Fruit fly (Drosophila melanogaster) whole organism, embryonic: ENCODE measurements around the gene CG31224.
A peak's percentile ranks its signal among the peaks of the same experiment; 100 is the strongest.

ENCODE experiments used
- CG10267 ChIP-seq: fragments of 200-800 bp; sonication (Bioruptor generic); optimal IDR thresholded peaks from 2 replicates; lab custom pipeline; 2018; ENCODE audit warnings: missing biosample characterization, mild to moderate bottlenecking, missing genetic modification characterization, moderate library complexity
- CG10274 ChIP-seq: fragments of 200-800 bp; sonication (Bioruptor generic); optimal IDR thresholded peaks from 3 replicates; lab custom pipeline; 2017; ENCODE audit warnings: missing biosample characterization, mild to moderate bottlenecking, missing genetic modification characterization
- CG12299 ChIP-seq: fragments of 200-800 bp; sonication (Bioruptor generic); optimal IDR thresholded peaks from 2 replicates; lab custom pipeline; 2018; ENCODE audit warnings: missing biosample characterization, mild to moderate bottlenecking, missing genetic modification characterization
- CG12659 ChIP-seq: fragments of 200-800 bp; sonication (Bioruptor generic); optimal IDR thresholded peaks from 3 replicates; lab custom pipeline; 2017; ENCODE audit warnings: mild to moderate bottlenecking, missing biosample characterization, missing genetic modification reagents, missing genetic modification characterization
- CG13894 ChIP-seq: fragments of 200-800 bp; sonication (Bioruptor generic); optimal IDR thresholded peaks from 3 replicates; lab custom pipeline; 2018; ENCODE audit warnings: missing biosample characterization, mild to moderate bottlenecking, missing genetic modification characterization, moderate library complexity
- CG14667 ChIP-seq: fragments of 200-800 bp; sonication (Bioruptor generic); IDR thresholded peaks from 2 replicates; pipeline ENCODE4 v1.3.6; 2022; ENCODE audit warnings: missing biosample characterization, missing genetic modification characterization
- CG1529 ChIP-seq: fragments of 200-800 bp; sonication (Bioruptor generic); optimal IDR thresholded peaks from 3 replicates; lab custom pipeline; 2018; ENCODE audit warnings: missing biosample characterization, missing genetic modification characterization
- CG15514 ChIP-seq: fragments of 200-800 bp; sonication (Bioruptor generic); optimal IDR thresholded peaks from 3 replicates; lab custom pipeline; 2017; ENCODE audit warnings: missing biosample characterization, missing genetic modification characterization, mild to moderate bottlenecking, moderate library complexity, missing genetic modification reagents
- CG1602 ChIP-seq: fragments of 200-800 bp; sonication (Bioruptor generic); optimal IDR thresholded peaks from 3 replicates; lab custom pipeline; 2016; ENCODE audit warnings: missing biosample characterization, missing genetic modification characterization
- CG16779 ChIP-seq: fragments of 200-800 bp; sonication (Bioruptor generic); IDR thresholded peaks from 2 replicates; pipeline ENCODE4 v1.3.6; 2022; ENCODE audit warnings: missing biosample characterization, missing genetic modification characterization
- CG17359 ChIP-seq: fragments of 200-800 bp; sonication (Bioruptor generic); optimal IDR thresholded peaks from 3 replicates; lab custom pipeline; 2018; ENCODE audit warnings: missing biosample characterization, mild to moderate bottlenecking, missing genetic modification characterization, moderate library complexity
- CG18619 ChIP-seq: fragments of 200-800 bp; sonication (Bioruptor generic); optimal IDR thresholded peaks from 3 replicates; lab custom pipeline; 2017; ENCODE audit warnings: missing biosample characterization, mild to moderate bottlenecking, missing genetic modification characterization
- CG2116 ChIP-seq: fragments of 200-800 bp; sonication (Bioruptor generic); optimal IDR thresholded peaks from 3 replicates; lab custom pipeline; 2018; ENCODE audit warnings: missing biosample characterization, mild to moderate bottlenecking, missing genetic modification characterization
- CG2875 ChIP-seq: fragments of 200-800 bp; sonication (Bioruptor generic); optimal IDR thresholded peaks from 2 replicates; lab custom pipeline; 2017; ENCODE audit warnings: missing biosample characterization, mild to moderate bottlenecking, missing genetic modification characterization, missing genetic modification reagents
- CG32767 ChIP-seq: fragments of 200-800 bp; sonication (Bioruptor generic); IDR thresholded peaks from 2 replicates; pipeline ENCODE4 v1.3.6; 2022; ENCODE audit warnings: missing biosample characterization, missing genetic modification characterization
- CG4617 ChIP-seq: fragments of 200-800 bp; sonication (Bioruptor generic); optimal IDR thresholded peaks from 3 replicates; lab custom pipeline; 2016; ENCODE audit warnings: missing biosample characterization, missing genetic modification characterization, borderline replicate concordance
- CG7745 ChIP-seq: fragments of 200-800 bp; sonication (Bioruptor generic); optimal IDR thresholded peaks from 2 replicates; lab custom pipeline; 2018; ENCODE audit warnings: missing biosample characterization, mild to moderate bottlenecking, missing genetic modification characterization, moderate library complexity
- CG7928 ChIP-seq: fragments of 200-800 bp; sonication (Bioruptor generic); optimal IDR thresholded peaks from 2 replicates; lab custom pipeline; 2017; ENCODE audit warnings: missing biosample characterization, mild to moderate bottlenecking, missing genetic modification characterization
- CG8089 ChIP-seq: fragments of 200-800 bp; sonication (Bioruptor generic); optimal IDR thresholded peaks from 3 replicates; lab custom pipeline; 2016; ENCODE audit warnings: missing biosample characterization, missing genetic modification characterization
- CG9727 ChIP-seq: fragments of 200-800 bp; sonication (Bioruptor generic); optimal IDR thresholded peaks from 3 replicates; lab custom pipeline; 2017; ENCODE audit warnings: missing biosample characterization, mild to moderate bottlenecking, missing genetic modification characterization
- CG9797 ChIP-seq: fragments of 200-800 bp; sonication (Bioruptor generic); optimal IDR thresholded peaks from 3 replicates; lab custom pipeline; 2018; ENCODE audit warnings: missing biosample characterization, mild to moderate bottlenecking, missing genetic modification characterization
- CoRest ChIP-seq: fragments of 200-800 bp; sonication (Bioruptor generic); optimal IDR thresholded peaks from 3 replicates; lab custom pipeline; 2018; ENCODE audit warnings: missing biosample characterization, mild to moderate bottlenecking, missing genetic modification characterization, moderate library complexity
- Deaf1 ChIP-seq: fragments of 200-800 bp; optimal IDR thresholded peaks from 3 replicates; lab custom pipeline; 2019; ENCODE audit warnings: missing biosample characterization, mild to moderate bottlenecking, missing genetic modification characterization, moderate library complexity
- Ets65A ChIP-seq: fragments of 200-800 bp; sonication (Bioruptor generic); peaks from one replicate; lab custom pipeline; 2016; ENCODE audit warnings: missing biosample characterization, missing genetic modification characterization
- Hmx ChIP-seq: fragments of 200-800 bp; sonication (Bioruptor generic); optimal IDR thresholded peaks from 2 replicates; lab custom pipeline; 2016; ENCODE audit warnings: missing biosample characterization, missing genetic modification characterization
- MBD-R2 ChIP-seq: fragments of 200-800 bp; sonication (Bioruptor generic); IDR thresholded peaks from 2 replicates; pipeline ENCODE4 v1.3.6; 2022; ENCODE audit warnings: missing biosample characterization, missing genetic modification characterization
- MESR4 ChIP-seq: fragments of 200-800 bp; sonication (Bioruptor generic); optimal IDR thresholded peaks from 2 replicates; lab custom pipeline; 2018; ENCODE audit warnings: missing biosample characterization, mild to moderate bottlenecking, missing genetic modification characterization, moderate library complexity
- Max ChIP-seq: fragments of 200-800 bp; sonication (Bioruptor generic); optimal IDR thresholded peaks from 2 replicates; lab custom pipeline; 2016; ENCODE audit warnings: missing biosample characterization, mild to moderate bottlenecking, missing genetic modification characterization
- Med ChIP-seq: fragments of 200-800 bp; sonication (Bioruptor generic); peaks from one replicate; lab custom pipeline; 2016; ENCODE audit warnings: missing biosample characterization, missing genetic modification characterization, mild to moderate bottlenecking, inconsistent platforms, moderate library complexity
- NC2β ChIP-seq: fragments of 200-800 bp; sonication (Bioruptor generic); optimal IDR thresholded peaks from 2 replicates; lab custom pipeline; 2016; ENCODE audit warnings: missing biosample characterization, missing genetic modification characterization
- Poxn ChIP-seq: fragments of 200-800 bp; sonication (Bioruptor generic); IDR thresholded peaks from 2 replicates; pipeline ENCODE4 v1.3.6; 2022; ENCODE audit warnings: missing biosample characterization, missing genetic modification characterization
- Sox100B ChIP-seq: fragments of 200-800 bp; sonication (Bioruptor generic); optimal IDR thresholded peaks from 3 replicates; lab custom pipeline; 2018; ENCODE audit warnings: missing biosample characterization, mild to moderate bottlenecking, missing genetic modification characterization
- Sry-δ ChIP-seq: fragments of 200-800 bp; sonication (Bioruptor generic); optimal IDR thresholded peaks from 2 replicates; lab custom pipeline; 2016; ENCODE audit warnings: missing biosample characterization, missing genetic modification characterization
- ab ChIP-seq: fragments of 200-800 bp; sonication (Bioruptor generic); optimal IDR thresholded peaks from 2 replicates; lab custom pipeline; 2016; ENCODE audit warnings: missing biosample characterization, missing genetic modification characterization
- amos ChIP-seq: fragments of 200-800 bp; sonication (Bioruptor generic); IDR thresholded peaks from 2 replicates; pipeline ENCODE4 v1.3.6; 2022; ENCODE audit warnings: missing biosample characterization, missing genetic modification characterization; ENCODE audit not compliant: partially characterized antibody
- ato ChIP-seq: fragments of 200-800 bp; sonication (Bioruptor generic); IDR thresholded peaks from 2 replicates; pipeline ENCODE4 v1.3.6; 2022; ENCODE audit warnings: missing biosample characterization, missing genetic modification characterization; ENCODE audit not compliant: partially characterized antibody
- grau ChIP-seq: fragments of 200-800 bp; optimal IDR thresholded peaks from 3 replicates; lab custom pipeline; 2019; ENCODE audit warnings: missing biosample characterization, mild to moderate bottlenecking, missing genetic modification characterization, moderate library complexity
- hkb ChIP-seq, 2 experiments: fragments of 200-800 bp in 1 of 2; fragments of >200 bp in 1 of 2; sonication (Bioruptor generic) in 1 of 2; IDR thresholded peaks in 1 of 2; optimal IDR thresholded peaks in 1 of 2; 2 replicates each; pipeline versions ENCODE4 v1.3.6 to Lab custom; 2017 to 2022; ENCODE audit warnings: missing biosample characterization in 1 of 2, missing genetic modification characterization in 1 of 2
- inv ChIP-seq: fragments of 200-800 bp; sonication (Bioruptor generic); IDR thresholded peaks from 2 replicates; pipeline ENCODE4 v1.3.6; 2022; ENCODE audit warnings: missing biosample characterization, missing genetic modification characterization; ENCODE audit not compliant: partially characterized antibody
- kah ChIP-seq: fragments of 200-800 bp; sonication (Bioruptor generic); optimal IDR thresholded peaks from 2 replicates; lab custom pipeline; 2018; ENCODE audit warnings: missing biosample characterization, mild to moderate bottlenecking, missing genetic modification characterization
- mam ChIP-seq: fragments of 200-800 bp; sonication (Bioruptor generic); optimal IDR thresholded peaks from 3 replicates; lab custom pipeline; 2016; ENCODE audit warnings: missing biosample characterization, missing genetic modification characterization
- mld ChIP-seq: fragments of 200-800 bp; sonication (Bioruptor generic); IDR thresholded peaks from 3 replicates; pipeline ENCODE4 v1.3.6; 2022; ENCODE audit warnings: missing biosample characterization, missing genetic modification characterization; ENCODE audit not compliant: partially characterized antibody
- pzg ChIP-seq: fragments of 200-800 bp; sonication (Bioruptor generic); optimal IDR thresholded peaks from 3 replicates; lab custom pipeline; 2018; ENCODE audit warnings: missing biosample characterization, mild to moderate bottlenecking, missing genetic modification characterization, moderate library complexity
- salm ChIP-seq: fragments of 200-800 bp; sonication (Bioruptor generic); optimal IDR thresholded peaks from 2 replicates; lab custom pipeline; 2018; ENCODE audit warnings: missing biosample characterization, mild to moderate bottlenecking, missing genetic modification characterization
- sisA ChIP-seq: fragments of 200-800 bp; sonication (Bioruptor generic); IDR thresholded peaks from 2 replicates; pipeline ENCODE4 v1.3.6; 2022; ENCODE audit warnings: missing biosample characterization, missing genetic modification characterization
- sna ChIP-seq: fragments of 200-800 bp; sonication (Bioruptor generic); IDR thresholded peaks from 2 replicates; pipeline ENCODE4 v1.3.6; 2022; ENCODE audit warnings: missing biosample characterization, missing genetic modification characterization; ENCODE audit not compliant: partially characterized antibody
- tap ChIP-seq: fragments of 200-800 bp; optimal IDR thresholded peaks from 3 replicates; lab custom pipeline; 2019; ENCODE audit warnings: missing biosample characterization, mild to moderate bottlenecking, missing genetic modification characterization, moderate library complexity
- tup ChIP-seq: fragments of 200-800 bp; sonication (Bioruptor generic); optimal IDR thresholded peaks from 2 replicates; lab custom pipeline; 2016; ENCODE audit warnings: missing biosample characterization, mild to moderate bottlenecking, missing genetic modification characterization, moderate library complexity

Gene CG31224

DNA sequence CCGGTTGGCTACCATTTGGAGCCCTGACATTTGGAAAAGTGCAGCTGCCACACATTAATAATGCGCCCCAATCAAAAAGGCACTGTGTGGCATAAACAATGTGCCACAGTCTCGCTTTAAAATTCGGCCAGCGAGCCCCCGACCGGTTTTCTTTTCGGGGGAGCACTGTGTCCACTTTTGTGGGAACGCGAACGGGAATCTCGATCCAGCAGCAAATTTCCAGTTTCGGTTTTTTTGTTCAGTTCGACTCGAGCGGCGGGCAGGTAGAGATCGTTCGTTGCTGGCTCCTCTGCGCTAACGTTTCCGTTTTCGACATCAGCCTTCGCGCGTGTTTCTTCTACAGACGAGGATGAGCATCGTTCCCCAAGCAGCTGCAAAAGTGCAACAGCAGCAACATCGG lies 10.0 kb upstream of the CG31224 start, which contains the start of gene CG7702 (continued):
- TF ChIP-seq sisA (GFP tag; lab: Robert Waterston, UW) (no peak), NC2β (GFP tag; lab: Kevin White, UChicago) (no peak), CG13894 (tag; lab: Kevin White, UChicago) (no peak), ab (no peak), CG16779 (no peak), CG10274 (GFP tag; lab: Kevin White, UChicago) (no peak), CG12299 (tag; lab: Kevin White, UChicago) (no peak), CG14667 (no peak), CG8089 (GFP tag; lab: Kevin White, UChicago) (no peak), ato (GFP tag; lab: Robert Waterston, UW) (peak; percentile 36; the same call in 1 of the 2 replicates), CG32767 (GFP tag; lab: Robert Waterston, UW) (no peak), CG2875 (GFP tag; lab: Kevin White, UChicago) (no peak), CG9727 (GFP tag; lab: Kevin White, UChicago) (no peak), Deaf1 (peak; percentile 29), Med (GFP tag; lab: Kevin White, UChicago) (peak; percentile 71), grau (tag; lab: Kevin White, UChicago) (peak; percentile 38), mam (GFP tag; lab: Kevin White, UChicago) (no peak), Poxn (GFP tag; lab: Robert Waterston, UW) (no peak), Ets65A (no peak), salm (tag; lab: Kevin White, UChicago) (no peak), Max (GFP tag; lab: Kevin White, UChicago) (no peak), tup (GFP tag; lab: Kevin White, UChicago) (no peak), CG17359 (tag; lab: Kevin White, UChicago) (no peak)

- no peak for TF ChIP-seq tap (tag; lab: Kevin White, UChicago)
- TF ChIP-seq hkb (optimal IDR thresholded peaks at IDR 0.05; lab: Kevin White, UChicago), result no peak
- 0 out of 2 replicates have a peak, but pooled peaks have one; percentile 13 for TF ChIP-seq hkb (GFP tag; IDR thresholded peaks at IDR 0.05; lab: Robert Waterston, UW)
- TF ChIP-seq Sry-δ (GFP tag; lab: Kevin White, UChicago), result peak; percentile 62
- TF ChIP-seq CG10267, result peak; percentile 8
- TF ChIP-seq amos, result peak; percentile 55; the same call in 1 of the 2 replicates
- no peak for TF ChIP-seq Hmx
- TF ChIP-seq CG12659 (GFP tag; lab: Kevin White, UChicago), result no peak
- no peak for TF ChIP-seq CG1602
- TF ChIP-seq inv, result peak; percentile 24; the same call in 1 of the 2 replicates
- TF ChIP-seq pzg (GFP tag; lab: Kevin White, UChicago), result peak; percentile 65
- TF ChIP-seq CG2116 (GFP tag; lab: Kevin White, UChicago), result peak; percentile 62
- peak; percentile 86 for TF ChIP-seq CG15514
- TF ChIP-seq mld (GFP tag; lab: Robert Waterston, UW), result 0 out of 3 replicates have a peak, but pooled peaks have one; percentile 39
- TF ChIP-seq sna (GFP tag; lab: Robert Waterston, UW), result peak; percentile 42; the same call in 1 of the 2 replicates
- TF ChIP-seq MBD-R2 (GFP tag; lab: Robert Waterston, UW), result peak; percentile 90
- peak; percentile 53 for TF ChIP-seq MESR4 (GFP tag; lab: Kevin White, UChicago)
- peak; percentile 91 for TF ChIP-seq CG7928 (GFP tag; lab: Kevin White, UChicago)
- TF ChIP-seq Sox100B (GFP tag; lab: Kevin White, UChicago), result no peak
- TF ChIP-seq kah (GFP tag; lab: Kevin White, UChicago), result peak; percentile 63
- TF ChIP-seq CG18619 (GFP tag; lab: Kevin White, UChicago), result no peak
- TF ChIP-seq CG1529, result no peak
- peak; percentile 5 for TF ChIP-seq CoRest (tag; lab: Kevin White, UChicago)
- peak; percentile 28 for TF ChIP-seq CG9797
- TF ChIP-seq CG7745 (tag; lab: Kevin White, UChicago), result no peak
- peak; percentile 41 for TF ChIP-seq CG4617 (GFP tag; lab: Kevin White, UChicago)
Measured at dm6 chr3R:18667659-18668248, 8.6 kb upstream of the CG31224 start, which contains the start of gene CG31229. TSS of gene CG31229 (plus strand) at chr3R:18667852.
